Worm (Caenorhabditis elegans): ENCODE data around the gene dhcr-24.
A peak's percentile ranks its signal among the peaks of the same experiment; 100 is the strongest.

The dhcr-24 gene

ce11 chrX:2536246-2536772, 27.6 kb downstream of the dhcr-24 start (continued):
- TF ChIP-seq Y95B8A.8 (GFP tag; IDR thresholded peaks at IDR 0.05) (no peak), zfh-2 (GFP tag; conservative IDR thresholded peaks at IDR 0.05) (peak; percentile 95), nhr-90 (tag; optimal IDR thresholded peaks at IDR 0.05) (no peak), K11D2.4 (GFP tag; IDR thresholded peaks at IDR 0.05) (0 out of 2 replicates have a peak, but pooled peaks have one; percentile 46), nhr-27 (tag; optimal IDR thresholded peaks at IDR 0.05) (no peak), cebp-2 (GFP tag; IDR thresholded peaks at IDR 0.05) (no peak), T26A5.8 (tag; optimal IDR thresholded peaks at IDR 0.05) (no peak), B0261.1 (tag; optimal IDR thresholded peaks at IDR 0.05) (no peak), nhr-80 (tag; optimal IDR thresholded peaks at IDR 0.05) (no peak), ets-4 (GFP tag; optimal IDR thresholded peaks at IDR 0.05) (no peak), B0019.2 (GFP tag; conservative IDR thresholded peaks at IDR 0.05) (no peak), aptf-3 (GFP tag; IDR thresholded peaks at IDR 0.05) (no peak), ztf-28 (GFP tag; IDR thresholded peaks at IDR 0.05) (no peak), madf-8 (GFP tag; conservative IDR thresholded peaks at IDR 0.05) (no peak), Y67H2A.10 (GFP tag; conservative IDR thresholded peaks at IDR 0.05) (no peak), ztf-25 (GFP tag; IDR thresholded peaks at IDR 0.05) (no peak), mcd-1 (GFP tag; IDR thresholded peaks at IDR 0.05) (0 out of 2 replicates have a peak, but pooled peaks have one; percentile 36), B0336.3 (GFP tag; IDR thresholded peaks at IDR 0.05) (0 out of 2 replicates have a peak, but pooled peaks have one; percentile 19), ceh-91 (GFP tag; IDR thresholded peaks at IDR 0.05) (no peak), snpc-1.3 (tag; optimal IDR thresholded peaks at IDR 0.05; ENCODE audit: insufficient read depth) (no peak), nfya-2 (GFP tag; IDR thresholded peaks at IDR 0.05) (no peak), ceh-27 (GFP tag; optimal IDR thresholded peaks at IDR 0.05) (peak; percentile 78), lsl-1 (GFP tag; optimal IDR thresholded peaks at IDR 0.05) (no peak), aptf-2 (GFP tag; conservative IDR thresholded peaks at IDR 0.05) (no peak), hsf-1 (GFP tag; IDR thresholded peaks at IDR 0.05) (no peak), bed-2 (GFP tag; IDR thresholded peaks at IDR 0.05) (no peak), mxl-1 (tag; optimal IDR thresholded peaks at IDR 0.05) (no peak), lag-1 (GFP tag; IDR thresholded peaks at IDR 0.05) (no peak), snpc-3.4 (tag; optimal IDR thresholded peaks at IDR 0.05) (no peak), atf-7 (tag; optimal IDR thresholded peaks at IDR 0.05) (peak; percentile 17), ztf-3 (GFP tag; optimal IDR thresholded peaks at IDR 0.05) (no peak), rec-8 (tag; optimal IDR thresholded peaks at IDR 0.05) (no peak), unc-130 (GFP tag; optimal IDR thresholded peaks at IDR 0.05) (no peak), C06A6.2 (GFP tag; conservative IDR thresholded peaks at IDR 0.05) (no peak), ama-1 (optimal IDR thresholded peaks at IDR 0.05) (no peak), ama-1 (GFP tag; optimal IDR thresholded peaks at IDR 0.05) (no peak), somi-1 (GFP tag; optimal IDR thresholded peaks at IDR 0.05) (peak; percentile 18), egrh-3 (GFP tag; IDR thresholded peaks at IDR 0.05) (peak; percentile 71), F10E7.11 (tag; optimal IDR thresholded peaks at IDR 0.05) (no peak), dpff-1 (tag; optimal IDR thresholded peaks at IDR 0.05) (no peak), Y53G8AR.9 (GFP tag; conservative IDR thresholded peaks at IDR 0.05) (no peak), lin-54 (GFP tag; optimal IDR thresholded peaks at IDR 0.05) (no peak), lsy-27 (tag; optimal IDR thresholded peaks at IDR 0.05; ENCODE audit: borderline replicate concordance, insufficient read depth) (no peak), ztf-6 (GFP tag; IDR thresholded peaks at IDR 0.05) (no peak), lin-40 (tag; optimal IDR thresholded peaks at IDR 0.05) (peak; percentile 54), snpc-4 (GFP tag; optimal IDR thresholded peaks at IDR 0.05) (no peak), snpc-4 (tag; optimal IDR thresholded peaks at IDR 0.05) (peak in 2 of 4 experiments; percentile 4 to 15), unc-62 (GFP tag; optimal IDR thresholded peaks at IDR 0.05) (no peak), madf-10 (tag; optimal IDR thresholded peaks at IDR 0.05) (no peak)
